Worm (Caenorhabditis elegans) whole organism, midembryonic: Measurements from ENCODE around the gene F45D3.3.

ENCODE experiments used
- med-1 ChIP-seq: sonication (generic microtip); optimal IDR thresholded peaks from 2 replicates; lab custom pipeline; 2017; ENCODE audit warnings: missing genetic modification characterization, mild to moderate bottlenecking, missing compliant biosample characterization, antibody characterized with exemption, missing genetic modification reagents; ENCODE audit not compliant: insufficient read depth
- ztf-23 ChIP-seq: fragments of 200-800 bp; sonication (Bioruptor generic); IDR thresholded peaks from 2 replicates; pipeline ENCODE4 v1.3.6; 2022; ENCODE audit warnings: missing genetic modification reagents, missing genetic modification characterization, missing compliant biosample characterization

ce11 chrV:12586793-12587192, 36.6 kb upstream of the F45D3.3 start:
- no peak for TF ChIP-seq med-1 (GFP tag; lab: Kevin White, UChicago)
- TF ChIP-seq ztf-23 (GFP tag; lab: Robert Waterston, UW), result no peak
